Worm (Caenorhabditis elegans) whole organism, L2 larva: Measurements from ENCODE around the gene Y113G7A.22.

Experiments
- Y55F3AM.14 ChIP-seq: fragments of 200-800 bp; sonication (Bioruptor generic); optimal IDR thresholded peaks from 2 replicates; lab custom pipeline; 2018; ENCODE audit warnings: mild to moderate bottlenecking, missing genetic modification characterization, missing compliant biosample characterization
- ama-1 ChIP-seq: fragments of 150-350 bp; optimal IDR thresholded peaks from 2 replicates; lab custom pipeline; 2018; ENCODE audit warnings: inconsistent platforms
- dmd-4 ChIP-seq: sonication (generic microtip); optimal IDR thresholded peaks from 2 replicates; lab custom pipeline; 2017; ENCODE audit warnings: missing biosample characterization, missing genetic modification characterization
- egl-27 ChIP-seq: sonication (generic microtip); optimal IDR thresholded peaks from 3 replicates; lab custom pipeline; 2017; ENCODE audit warnings: missing biosample characterization, missing genetic modification reagents, missing genetic modification characterization
- elt-1 ChIP-seq: fragments of 150-350 bp; optimal IDR thresholded peaks from 2 replicates; lab custom pipeline; 2014; ENCODE audit warnings: missing biosample characterization, missing genetic modification characterization
- mab-5 ChIP-seq: fragments of 150-350 bp; optimal IDR thresholded peaks from 2 replicates; lab custom pipeline; 2014; ENCODE audit warnings: missing biosample characterization, missing genetic modification characterization
- nhr-23 ChIP-seq: fragments of 150-350 bp; optimal IDR thresholded peaks from 2 replicates; lab custom pipeline; 2014; ENCODE audit warnings: missing biosample characterization, missing genetic modification reagents, missing genetic modification characterization
- peb-1 ChIP-seq: fragments of 150-350 bp; optimal IDR thresholded peaks from 2 replicates; lab custom pipeline; 2014; ENCODE audit warnings: missing biosample characterization, missing genetic modification characterization
- sma-3 ChIP-seq: sonication (generic microtip); optimal IDR thresholded peaks from 2 replicates; lab custom pipeline; 2016; ENCODE audit warnings: missing genetic modification reagents, missing genetic modification characterization, missing compliant biosample characterization
- snpc-4 ChIP-seq: fragments of 150-350 bp; optimal IDR thresholded peaks from 2 replicates; lab custom pipeline; 2014; ENCODE audit warnings: missing biosample characterization, missing genetic modification characterization
- ztf-1 ChIP-seq: fragments of 200-800 bp; sonication (Bioruptor generic); conservative IDR thresholded peaks from 2 replicates; pipeline ENCODE4 v1.3.6; 2022; ENCODE audit warnings: missing genetic modification characterization, missing compliant biosample characterization
- ztf-4 ChIP-seq: fragments of 150-350 bp; optimal IDR thresholded peaks from 2 replicates; lab custom pipeline; 2014; ENCODE audit warnings: missing biosample characterization, missing genetic modification characterization

Y113G7A.22 gene

ce11 chrV:20087635-20088034 lies 47.5 kb downstream of the Y113G7A.22 start, which contains the start of gene fre-1:
Gene fre-1 (minus strand): TSS chrV:20087735.
- TF ChIP-seq sma-3 (GFP tag; lab: Kevin White, UChicago) (no peak), peb-1 (tag; lab: Kevin White, UChicago) (no peak), snpc-4 (tag; lab: Kevin White, UChicago) (no peak), ama-1 (lab: Kevin White, UChicago) (no peak), Y55F3AM.14 (no peak), ztf-4 (tag; lab: Kevin White, UChicago) (no peak), mab-5 (no peak), ztf-1 (no peak), nhr-23 (tag; lab: Kevin White, UChicago) (no peak), egl-27 (tag; lab: Kevin White, UChicago) (no peak), elt-1 (tag; lab: Kevin White, UChicago) (no peak), dmd-4 (no peak)
